Worm (Caenorhabditis elegans) whole organism, late embryonic: Measurements from ENCODE around the gene C07G3.8.

ENCODE experiments used
- C38D4.7 ChIP-seq: fragments of 200-800 bp; sonication (Bioruptor generic); optimal IDR thresholded peaks from 2 replicates; lab custom pipeline; 2018; ENCODE audit warnings: mild to moderate bottlenecking, missing genetic modification characterization, moderate library complexity, missing compliant biosample characterization
- dmd-4 ChIP-seq: sonication (generic microtip); optimal IDR thresholded peaks from 2 replicates; lab custom pipeline; 2016; ENCODE audit warnings: borderline replicate concordance, missing genetic modification characterization, missing compliant biosample characterization
- hlh-8 ChIP-seq: sonication (generic microtip); optimal IDR thresholded peaks from 2 replicates; lab custom pipeline; 2016; ENCODE audit warnings: missing genotype, missing genetic modification characterization, missing compliant biosample characterization
- pha-4 ChIP-seq: fragments of 150-350 bp; optimal IDR thresholded peaks from 2 replicates; lab custom pipeline; 2018; ENCODE audit warnings: missing biosample characterization, missing genetic modification reagents, missing genetic modification characterization
- ref-2 ChIP-seq: sonication (generic microtip); optimal IDR thresholded peaks from 2 replicates; lab custom pipeline; 2016; ENCODE audit warnings: missing genetic modification characterization, missing compliant biosample characterization
- tbx-2 ChIP-seq: sonication (generic microtip); optimal IDR thresholded peaks from 2 replicates; lab custom pipeline; 2016; ENCODE audit warnings: missing genetic modification characterization, missing compliant biosample characterization

Gene C07G3.8

DNA sequence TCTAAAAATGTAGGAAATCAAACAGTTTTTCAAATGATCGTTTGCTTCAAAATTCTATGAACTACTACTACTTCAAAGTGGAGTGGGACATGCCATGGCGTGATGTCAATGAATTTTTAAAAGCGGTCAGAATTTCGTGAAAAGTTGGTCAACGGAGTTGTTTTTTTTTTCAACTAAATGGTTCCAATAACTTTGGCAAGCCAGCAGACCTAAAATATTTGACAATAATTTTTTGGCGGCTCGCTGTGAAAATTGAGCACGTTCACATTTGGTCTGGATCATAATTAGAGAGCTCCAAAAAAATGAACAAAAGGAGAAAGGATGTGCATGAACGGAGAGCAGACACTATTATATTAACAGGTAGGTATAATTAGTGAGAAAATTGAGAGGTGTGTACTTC, 51.6 kb downstream of the C07G3.8 start:
- TF ChIP-seq ref-2 (tag; lab: Kevin White, UChicago), result peak; percentile 72
- TF ChIP-seq dmd-4 (tag; lab: Kevin White, UChicago), result no peak
- no peak for TF ChIP-seq hlh-8 (tag; lab: Kevin White, UChicago)
- TF ChIP-seq C38D4.7, result no peak

DNA sequence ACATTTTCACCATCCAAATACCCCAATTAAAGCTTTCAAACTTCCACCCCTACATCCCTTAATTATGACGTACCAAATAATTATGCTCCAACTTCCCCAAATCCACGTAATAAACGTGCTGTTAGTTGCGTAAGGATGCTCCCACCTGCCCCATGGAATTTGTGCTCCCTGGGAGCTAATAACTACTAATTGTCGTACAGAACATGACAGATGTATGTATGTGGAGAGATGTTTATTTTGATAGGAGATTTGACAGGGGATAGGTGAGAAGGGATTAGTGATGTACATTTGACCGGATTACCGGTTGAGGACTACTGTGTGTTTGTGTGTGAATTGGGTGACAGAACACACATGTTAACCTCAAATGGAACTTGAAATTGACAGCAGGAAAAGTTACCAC, 52.1 kb downstream of the C07G3.8 start:
- TF ChIP-seq pha-4 (tag; lab: Kevin White, UChicago) (no peak), tbx-2 (tag; lab: Kevin White, UChicago) (peak; percentile 8)
